Worm (Caenorhabditis elegans): ENCODE data around the gene nas-18.

The nas-18 gene

DNA sequence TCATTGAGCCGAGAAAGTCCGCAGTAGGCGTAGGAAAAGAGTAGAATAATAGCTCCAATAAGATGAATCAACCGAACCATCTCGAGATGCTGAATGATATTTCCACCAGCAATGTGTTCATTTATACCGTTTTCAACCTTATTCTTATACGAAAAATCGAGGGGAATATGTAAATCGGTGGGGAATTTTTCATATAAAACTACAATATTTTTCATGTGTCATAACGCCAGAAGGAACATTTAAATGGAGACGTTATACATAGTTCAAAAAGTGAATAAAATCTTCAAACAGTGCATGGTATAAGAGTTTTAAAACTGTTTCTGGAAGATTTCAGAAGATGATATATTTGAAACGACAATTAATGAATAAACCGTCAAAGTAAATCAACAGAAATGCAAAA, 6.4 kb downstream of the nas-18 start, which contains the start of gene nas-19:
nas-19 (minus strand) TSS at position 101 of the 400 bp plus-strand sequence.
- TF ChIP-seq ceh-100 (GFP tag; IDR thresholded peaks at IDR 0.05) (no peak), hlh-12 (tag; optimal IDR thresholded peaks at IDR 0.05) (no peak), ama-1 (optimal IDR thresholded peaks at IDR 0.05) (no peak), ama-1 (GFP tag; optimal IDR thresholded peaks at IDR 0.05) (no peak), ekl-4 (GFP tag; IDR thresholded peaks at IDR 0.05) (no peak), egl-18 (GFP tag; IDR thresholded peaks at IDR 0.05) (no peak), F22D6.2 (tag; optimal IDR thresholded peaks at IDR 0.05) (no peak), ceh-79 (tag; optimal IDR thresholded peaks at IDR 0.05) (no peak), mel-28 (tag; optimal IDR thresholded peaks at IDR 0.05; ENCODE audit: borderline replicate concordance) (no peak), rcor-1 (GFP tag; IDR thresholded peaks at IDR 0.05) (no peak), ztf-28 (GFP tag; IDR thresholded peaks at IDR 0.05) (no peak), ccch-3 (GFP tag; optimal IDR thresholded peaks at IDR 0.05) (no peak), sdz-38 (tag; optimal IDR thresholded peaks at IDR 0.05) (no peak), efl-1 (GFP tag; optimal IDR thresholded peaks at IDR 0.05) (no peak), dox-1 (GFP tag; IDR thresholded peaks at IDR 0.05) (no peak)

DNA sequence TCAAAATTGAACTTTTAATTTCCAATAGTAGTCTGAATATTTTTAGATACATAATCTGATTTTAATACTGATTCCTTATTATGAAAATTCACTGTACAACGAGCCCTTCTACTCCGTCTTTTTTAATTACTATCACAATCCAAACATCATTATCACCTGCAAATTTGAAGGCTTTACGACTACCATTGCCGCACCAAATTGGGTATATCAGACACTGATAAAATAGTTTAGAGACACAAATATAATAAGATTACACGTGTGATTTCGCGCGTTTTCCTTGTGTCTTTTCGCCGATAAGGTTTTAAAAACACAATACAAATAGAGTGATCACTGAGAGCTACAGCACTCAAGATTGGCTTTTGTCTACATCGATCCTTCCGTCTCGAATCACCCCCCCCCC, 6.8 kb downstream of the nas-18 start:
- TF ChIP-seq rcor-1 (GFP tag; IDR thresholded peaks at IDR 0.05): no peak
- TF ChIP-seq pha-4 (tag; optimal IDR thresholded peaks at IDR 0.05): no peak
- no peak for TF ChIP-seq ztf-26 (tag; optimal IDR thresholded peaks at IDR 0.05)
- TF ChIP-seq nhr-27 (tag; optimal IDR thresholded peaks at IDR 0.05): no peak
- no peak for TF ChIP-seq hmg-20 (GFP tag; IDR thresholded peaks at IDR 0.05)
- TF ChIP-seq F57C9.4 (tag; optimal IDR thresholded peaks at IDR 0.05): no peak
- TF ChIP-seq F55B11.4 (tag; optimal IDR thresholded peaks at IDR 0.05; ENCODE audit: borderline replicate concordance, insufficient read depth): no peak
- TF ChIP-seq ets-4 (GFP tag; optimal IDR thresholded peaks at IDR 0.05): no peak
- no peak for TF ChIP-seq lin-40 (tag; optimal IDR thresholded peaks at IDR 0.05)
- TF ChIP-seq snpc-4 (GFP tag; optimal IDR thresholded peaks at IDR 0.05): no peak
- no peak for TF ChIP-seq snpc-4 (tag; optimal IDR thresholded peaks at IDR 0.05)
- no peak for TF ChIP-seq nfya-2 (GFP tag; IDR thresholded peaks at IDR 0.05)
- no peak for TF ChIP-seq fkh-3 (tag; optimal IDR thresholded peaks at IDR 0.05)
- TF ChIP-seq F10E7.11 (tag; optimal IDR thresholded peaks at IDR 0.05): no peak
- TF ChIP-seq ceh-91 (GFP tag; IDR thresholded peaks at IDR 0.05): no peak
- TF ChIP-seq cebp-1 (GFP tag; IDR thresholded peaks at IDR 0.05): no peak
- no peak for TF ChIP-seq cebp-1 (tag; optimal IDR thresholded peaks at IDR 0.05)
- TF ChIP-seq die-1 (tag; optimal IDR thresholded peaks at IDR 0.05): no peak

DNA sequence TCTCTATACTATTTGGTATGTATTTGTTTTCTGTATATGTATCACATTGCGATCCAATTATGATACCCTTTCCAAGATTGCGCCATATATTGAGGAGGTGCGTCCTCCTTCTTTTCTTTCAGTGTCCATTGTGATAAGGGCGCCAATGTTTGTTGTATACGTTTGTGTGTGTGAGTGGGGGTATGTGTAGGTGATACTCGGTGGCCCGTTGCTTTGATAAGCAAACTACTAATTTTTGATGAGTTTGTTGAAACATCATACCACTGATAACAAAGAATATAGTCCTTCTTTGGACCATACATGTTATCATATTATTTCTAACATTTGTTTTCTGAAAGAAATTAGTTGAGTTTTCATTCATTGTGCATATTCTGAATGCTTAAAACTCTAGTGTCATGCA, 7.5 kb downstream of the nas-18 start:
- TF ChIP-seq F23B12.7 (tag; optimal IDR thresholded peaks at IDR 0.05; ENCODE audit: insufficient read depth): no peak

DNA sequence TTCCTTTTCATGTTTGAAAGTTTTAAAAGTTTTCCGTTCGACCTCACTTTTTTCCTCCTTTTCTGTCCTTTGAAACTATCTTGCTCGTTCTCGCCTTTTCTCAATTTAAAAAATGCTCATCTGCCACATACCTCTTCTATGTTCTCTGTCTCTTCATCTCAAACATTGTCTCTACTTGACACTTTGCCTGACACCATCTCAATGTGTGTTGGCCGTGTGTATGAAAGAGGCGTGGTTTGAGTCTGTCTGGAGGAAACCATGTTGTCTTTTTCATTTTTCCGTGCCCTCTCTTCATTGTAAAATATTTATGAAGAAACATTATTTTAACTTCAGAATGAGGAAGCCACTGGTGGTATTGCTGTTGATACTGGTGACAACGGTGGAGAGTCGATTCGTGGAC, 11.0 kb downstream of the nas-18 start, which contains the start of gene K03B8.6:
K03B8.6 (plus strand) TSS at position 334 of the 400 bp plus-strand sequence.
- TF ChIP-seq nfya-1 (tag; optimal IDR thresholded peaks at IDR 0.05; ENCODE audit: borderline replicate concordance, insufficient read depth) (no peak), hmg-1.2 (GFP tag; IDR thresholded peaks at IDR 0.05) (no peak), sdz-38 (tag; optimal IDR thresholded peaks at IDR 0.05) (no peak), madf-10 (tag; optimal IDR thresholded peaks at IDR 0.05) (no peak), ztf-3 (GFP tag; optimal IDR thresholded peaks at IDR 0.05) (no peak), pha-4 (tag; optimal IDR thresholded peaks at IDR 0.05) (no peak), ZK185.1 (tag; optimal IDR thresholded peaks at IDR 0.05; ENCODE audit: poor library complexity, severe bottlenecking) (no peak), ztf-22 (GFP tag; optimal IDR thresholded peaks at IDR 0.05) (no peak), snpc-1.3 (tag; optimal IDR thresholded peaks at IDR 0.05; ENCODE audit: insufficient read depth) (no peak), tbx-9 (tag; optimal IDR thresholded peaks at IDR 0.05; ENCODE audit: borderline replicate concordance) (no peak), F22D6.2 (tag; optimal IDR thresholded peaks at IDR 0.05) (no peak), let-607 (tag; optimal IDR thresholded peaks at IDR 0.05) (no peak), nhr-27 (tag; optimal IDR thresholded peaks at IDR 0.05) (no peak), ceh-27 (GFP tag; optimal IDR thresholded peaks at IDR 0.05) (no peak), B0035.1 (tag; optimal IDR thresholded peaks at IDR 0.05) (no peak), D2030.7 (GFP tag; IDR thresholded peaks at IDR 0.05) (no peak)
